Worm (Caenorhabditis elegans) whole organism, early embryonic: ENCODE data around the gene trx-1.

Source experiments
- ama-1 ChIP-seq: fragments of 150-350 bp; optimal IDR thresholded peaks from 2 replicates; lab custom pipeline; 2014
- ceh-13 ChIP-seq: fragments of 200-800 bp; sonication (Bioruptor generic); optimal IDR thresholded peaks from 2 replicates; lab custom pipeline; 2018; ENCODE audit warnings: mild to moderate bottlenecking, missing genetic modification characterization, missing compliant biosample characterization
- flt-1 ChIP-seq: fragments of 200-800 bp; sonication (Bioruptor generic); IDR thresholded peaks from 2 replicates; pipeline ENCODE4 v1.3.6; 2022; ENCODE audit warnings: missing genetic modification characterization, missing compliant biosample characterization
- sea-1 ChIP-seq: fragments of 200-800 bp; sonication (Bioruptor generic); conservative IDR thresholded peaks from 2 replicates; pipeline ENCODE4 v1.3.6; 2022; ENCODE audit warnings: missing genetic modification characterization, missing compliant biosample characterization
- tra-4 ChIP-seq: sonication (generic microtip); optimal IDR thresholded peaks from 2 replicates; lab custom pipeline; 2017; ENCODE audit warnings: missing genetic modification characterization, missing compliant biosample characterization

- TF ChIP-seq flt-1 (GFP tag; lab: Robert Waterston, UW) (no peak), tra-4 (tag; lab: Kevin White, UChicago) (no peak), ceh-13 (GFP tag; lab: Kevin White, UChicago) (no peak), ama-1 (lab: Kevin White, UChicago) (no peak), sea-1 (no peak)
Measured at ce11 chrII:7716112-7716511, 37.3 kb downstream of the trx-1 start.
